Fruit fly (Drosophila melanogaster): ENCODE data around the gene CG9154.
A peak's percentile ranks its signal among the peaks of the same experiment; 100 is the strongest.

The CG9154 gene

DNA sequence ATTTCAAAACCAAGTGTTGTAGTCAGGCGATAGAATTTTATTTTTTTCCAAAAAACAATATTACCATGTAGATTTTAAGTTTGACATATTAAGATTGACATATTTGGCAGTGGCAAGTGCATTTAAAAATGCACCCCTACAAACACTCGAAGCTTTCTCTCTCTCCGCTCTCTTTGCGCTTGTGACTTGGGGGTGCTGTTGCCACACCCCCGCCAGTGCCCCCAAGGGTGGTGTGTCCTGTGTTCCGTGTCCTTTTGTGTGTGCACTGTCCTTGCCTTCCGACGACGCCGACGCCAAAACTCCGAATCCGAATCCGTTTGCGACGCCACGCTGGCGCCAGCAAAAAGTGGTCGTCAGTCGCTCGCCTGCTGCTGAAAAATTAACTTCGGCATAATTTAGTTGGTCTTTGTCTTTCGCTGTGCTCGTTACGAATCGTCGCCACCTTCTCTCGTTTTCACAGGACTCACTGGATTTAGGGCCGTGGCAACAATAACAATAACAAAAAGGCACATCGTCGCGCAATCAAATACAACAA, 38.9 kb upstream of the CG9154 start (continued):
- TF ChIP-seq sens (GFP tag), result peak; percentile 8
- TF ChIP-seq zen (tag; optimal IDR thresholded peaks at IDR 0.05), result no peak
- no peak for TF ChIP-seq CHES-1-like (GFP tag; optimal IDR thresholded peaks at IDR 0.05)
- TF ChIP-seq CG3838 (GFP tag; optimal IDR thresholded peaks at IDR 0.05), result no peak
- no peak for TF ChIP-seq Lim3 (GFP tag; IDR thresholded peaks at IDR 0.05)
- no peak for TF ChIP-seq CG10543 (GFP tag; optimal IDR thresholded peaks at IDR 0.05)
- TF ChIP-seq grau (tag; optimal IDR thresholded peaks at IDR 0.05), result no peak
- TF ChIP-seq NC2β (GFP tag; optimal IDR thresholded peaks at IDR 0.05), result no peak
- no peak for TF ChIP-seq CG7745 (tag; optimal IDR thresholded peaks at IDR 0.05)
- TF ChIP-seq CG14965 (GFP tag; optimal IDR thresholded peaks at IDR 0.05; ENCODE audit: borderline replicate concordance), result no peak
- no peak for TF ChIP-seq ase (GFP tag; IDR thresholded peaks at IDR 0.05)
- no peak for TF ChIP-seq wdn (GFP tag; IDR thresholded peaks at IDR 0.05)
- no peak for TF ChIP-seq CG6175 (GFP tag; IDR thresholded peaks at IDR 0.05)
- no peak for TF ChIP-seq kay (GFP tag; optimal IDR thresholded peaks at IDR 0.05)
- no peak for TF ChIP-seq YL-1 (GFP tag; optimal IDR thresholded peaks at IDR 0.05)
- TF ChIP-seq sob (GFP tag; IDR thresholded peaks at IDR 0.05), result no peak
- TF ChIP-seq CG7372 (GFP tag; IDR thresholded peaks at IDR 0.05), result no peak
- no peak for TF ChIP-seq ara (GFP tag; IDR thresholded peaks at IDR 0.05)
- 0 out of 4 replicates have a peak, but pooled peaks have one; percentile 31 for TF ChIP-seq chinmo (GFP tag; IDR thresholded peaks at IDR 0.05; ENCODE audit: partially characterized antibody)
- no peak for TF ChIP-seq CG2129 (GFP tag; IDR thresholded peaks at IDR 0.05; ENCODE audit: partially characterized antibody)
- no peak for TF ChIP-seq CG2875 (GFP tag; optimal IDR thresholded peaks at IDR 0.05)
- no peak for TF ChIP-seq Scr (GFP tag; IDR thresholded peaks at IDR 0.05; ENCODE audit: partially characterized antibody)
- TF ChIP-seq klu (GFP tag; IDR thresholded peaks at IDR 0.05), result no peak
- TF ChIP-seq btn (GFP tag; optimal IDR thresholded peaks at IDR 0.05), result no peak
- no peak for TF ChIP-seq CG6654 (GFP tag; optimal IDR thresholded peaks at IDR 0.05)
- TF ChIP-seq peb (GFP tag; IDR thresholded peaks at IDR 0.05), result no peak
- TF ChIP-seq CG42726 (GFP tag; IDR thresholded peaks at IDR 0.05; ENCODE audit: partially characterized antibody), result 0 out of 2 replicates have a peak, but pooled peaks have one; percentile 9
- TF ChIP-seq CG3995 (GFP tag; optimal IDR thresholded peaks at IDR 0.05), result no peak
- no peak for TF ChIP-seq ATbp (GFP tag; optimal IDR thresholded peaks at IDR 0.05)
- TF ChIP-seq esg (GFP tag; conservative IDR thresholded peaks at IDR 0.05), result no peak
- TF ChIP-seq CG11456 (GFP tag; IDR thresholded peaks at IDR 0.05), result no peak
- TF ChIP-seq CG8924 (tag; optimal IDR thresholded peaks at IDR 0.05), result no peak
- no peak for TF ChIP-seq CG1529 (GFP tag; optimal IDR thresholded peaks at IDR 0.05)
- TF ChIP-seq bowl (GFP tag; IDR thresholded peaks at IDR 0.05), result no peak
- no peak for TF ChIP-seq CG43689 (GFP tag; IDR thresholded peaks at IDR 0.05)
- TF ChIP-seq ac (GFP tag; optimal IDR thresholded peaks at IDR 0.05), result no peak
- no peak for TF ChIP-seq trh (GFP tag; optimal IDR thresholded peaks at IDR 0.05)
- TF ChIP-seq grn (GFP tag; optimal IDR thresholded peaks at IDR 0.05), result no peak

DNA sequence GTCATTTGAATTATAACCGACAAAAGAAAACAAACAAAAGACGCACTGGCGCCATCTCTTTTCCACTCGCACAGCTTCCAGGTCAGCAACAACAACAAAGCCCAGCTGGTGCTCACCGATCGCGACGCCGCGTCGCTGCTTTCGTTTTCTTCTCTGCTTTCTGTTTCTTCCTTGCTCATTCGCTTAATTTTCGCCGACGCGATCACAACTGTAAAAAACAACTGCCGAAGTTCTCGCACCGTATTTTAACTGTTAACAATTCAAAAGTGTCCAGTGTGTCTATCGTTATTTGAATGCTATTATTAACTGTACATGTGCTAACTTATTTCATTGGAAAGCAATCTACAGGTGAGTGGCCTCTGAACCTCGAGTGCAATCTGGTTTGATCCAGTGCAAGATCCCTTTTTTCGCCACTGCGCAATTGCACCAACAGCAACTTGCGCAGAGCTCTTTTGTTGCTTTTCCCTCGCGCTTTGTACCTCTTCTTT, 29.8 kb upstream of the CG9154 start, which contains the start of gene stai:
Gene stai, plus strand, starts transcription at position 176 of the 488 bp plus-strand sequence.
- TF ChIP-seq Aef1 (GFP tag; IDR thresholded peaks at IDR 0.05) (0 out of 3 replicates have a peak, but pooled peaks have one; percentile 13), Camta (GFP tag; optimal IDR thresholded peaks at IDR 0.05) (no peak), CG2712 (tag; optimal IDR thresholded peaks at IDR 0.05) (no peak), ci (GFP tag; IDR thresholded peaks at IDR 0.05) (0 out of 3 replicates have a peak, but pooled peaks have one; percentile 24), crp (GFP tag; optimal IDR thresholded peaks at IDR 0.05) (peak in 1 of 2 experiments; percentile 47), Blimp-1 (GFP tag; optimal IDR thresholded peaks at IDR 0.05) (peak; percentile 40), chinmo (GFP tag; IDR thresholded peaks at IDR 0.05; ENCODE audit: partially characterized antibody) (0 out of 4 replicates have a peak, but pooled peaks have one; percentile 24), Adf1 (GFP tag; IDR thresholded peaks at IDR 0.05) (peak; percentile 83), MBD-R2 (GFP tag; IDR thresholded peaks at IDR 0.05) (0 out of 2 replicates have a peak, but pooled peaks have one; percentile 12), E2f2 (GFP tag; IDR thresholded peaks at IDR 0.05) (peak; percentile 34; the same call in 1 of the 2 replicates), Dip3 (GFP tag; optimal IDR thresholded peaks at IDR 0.05) (no peak), CG1832 (GFP tag; optimal IDR thresholded peaks at IDR 0.05) (peak; percentile 22), nom (GFP tag; optimal IDR thresholded peaks at IDR 0.05) (peak; percentile 80), Myb (GFP tag; optimal IDR thresholded peaks at IDR 0.05) (peak; percentile 84), cad (GFP tag; optimal IDR thresholded peaks at IDR 0.05) (no peak), Deaf1 (tag; optimal IDR thresholded peaks at IDR 0.05) (peak; percentile 12)
